Worm (Caenorhabditis elegans) whole organism, L1 larva: ENCODE results near the gene ZK287.9.

Source experiments
- elt-2 ChIP-seq: sonication (generic microtip); optimal IDR thresholded peaks from 2 replicates; lab custom pipeline; 2016; ENCODE audit warnings: missing genetic modification characterization, mild to moderate bottlenecking, inconsistent platforms, missing compliant biosample characterization, missing genetic modification reagents
- ztf-11 ChIP-seq, 2 experiments: sonication (generic microtip); optimal IDR thresholded peaks; 2 replicates each; lab custom pipeline; 2016 to 2017; ENCODE audit warnings: missing genetic modification characterization in 2 of 2, missing biosample characterization in 1 of 2, missing compliant biosample characterization in 1 of 2

DNA sequence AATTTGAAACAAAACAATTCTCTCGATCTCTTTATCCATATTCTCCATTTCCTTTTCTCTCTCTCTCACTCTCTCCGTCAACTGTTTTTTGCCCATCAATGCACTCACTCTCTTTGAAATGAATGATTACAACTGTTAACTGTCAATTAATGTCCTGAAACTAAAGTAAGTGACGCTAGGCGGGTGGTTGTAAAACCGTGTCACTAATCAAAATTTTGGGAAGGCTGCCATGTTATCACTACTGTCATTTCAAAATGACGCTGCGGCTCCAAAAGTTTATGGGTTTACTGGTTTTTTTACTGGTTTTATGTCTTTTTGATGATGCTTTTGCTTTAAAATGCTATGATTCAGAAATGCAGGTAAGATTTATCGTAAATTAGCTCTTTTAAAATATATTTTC is at the start of gene ZK287.9:
- no peak for TF ChIP-seq elt-2
- no peak for TF ChIP-seq ztf-11 (tag; optimal IDR thresholded peaks at IDR 0.05; lab: Kevin White, UChicago)
